Worm (Caenorhabditis elegans) whole organism, late embryonic: ENCODE data around the gene F54B11.8.

Source experiments
- ceh-2 ChIP-seq: sonication (generic microtip); optimal IDR thresholded peaks from 2 replicates; lab custom pipeline; 2016; ENCODE audit warnings: missing genotype, missing genetic modification characterization, missing compliant biosample characterization
- ceh-30 ChIP-seq: fragments of 150-350 bp; optimal IDR thresholded peaks from 2 replicates; lab custom pipeline; 2014; ENCODE audit warnings: missing biosample characterization, missing genetic modification characterization
- ceh-9 ChIP-seq: sonication (generic microtip); optimal IDR thresholded peaks from 2 replicates; lab custom pipeline; 2016; ENCODE audit warnings: mild to moderate bottlenecking, missing genetic modification characterization, inconsistent platforms, missing compliant biosample characterization
- dmd-4 ChIP-seq: sonication (generic microtip); optimal IDR thresholded peaks from 2 replicates; lab custom pipeline; 2016; ENCODE audit warnings: borderline replicate concordance, missing genetic modification characterization, missing compliant biosample characterization
- ets-4 ChIP-seq: sonication (generic microtip); optimal IDR thresholded peaks from 2 replicates; lab custom pipeline; 2016; ENCODE audit warnings: missing genetic modification characterization, missing compliant biosample characterization
- fkh-10 ChIP-seq: fragments of 150-350 bp; optimal IDR thresholded peaks from 2 replicates; lab custom pipeline; 2014; ENCODE audit warnings: missing biosample characterization, missing genetic modification reagents, missing genetic modification characterization
- nfya-1 ChIP-seq: sonication (generic microtip); optimal IDR thresholded peaks from 2 replicates; lab custom pipeline; 2017; ENCODE audit warnings: missing genetic modification characterization, mild to moderate bottlenecking, missing compliant biosample characterization, antibody characterized with exemption, moderate library complexity
- odd-2 ChIP-seq: sonication (generic microtip); optimal IDR thresholded peaks from 2 replicates; lab custom pipeline; 2017; ENCODE audit warnings: antibody characterized with exemption, mild to moderate bottlenecking, missing genetic modification characterization, missing compliant biosample characterization
- pha-4 ChIP-seq: fragments of 150-350 bp; optimal IDR thresholded peaks from 2 replicates; lab custom pipeline; 2018; ENCODE audit warnings: missing biosample characterization, missing genetic modification reagents, missing genetic modification characterization
- pqm-1 ChIP-seq: sonication (generic microtip); optimal IDR thresholded peaks from 2 replicates; lab custom pipeline; 2016; ENCODE audit warnings: missing genetic modification characterization, missing compliant biosample characterization
- sox-4 ChIP-seq: sonication (generic microtip); optimal IDR thresholded peaks from 2 replicates; lab custom pipeline; 2017; ENCODE audit warnings: mild to moderate bottlenecking, missing genetic modification characterization, inconsistent platforms, missing compliant biosample characterization
- tbx-2 ChIP-seq: sonication (generic microtip); optimal IDR thresholded peaks from 2 replicates; lab custom pipeline; 2016; ENCODE audit warnings: missing genetic modification characterization, missing compliant biosample characterization
- ttx-3 ChIP-seq: sonication (generic microtip); optimal IDR thresholded peaks from 2 replicates; lab custom pipeline; 2016; ENCODE audit warnings: missing genetic modification reagents, missing genetic modification characterization, missing compliant biosample characterization
- unc-86 ChIP-seq: sonication (generic microtip); optimal IDR thresholded peaks from 2 replicates; lab custom pipeline; 2016; ENCODE audit warnings: missing genetic modification characterization, missing compliant biosample characterization

ce11 chrX:13610040-13610439, 6.3 kb upstream of the F54B11.8 start:
- no peak for TF ChIP-seq fkh-10
- no peak for TF ChIP-seq ceh-9 (tag; lab: Kevin White, UChicago)
- no peak for TF ChIP-seq pqm-1 (tag; lab: Kevin White, UChicago)
- no peak for TF ChIP-seq ceh-2 (tag; lab: Kevin White, UChicago)
- TF ChIP-seq sox-4 (tag; lab: Kevin White, UChicago) = no peak
- TF ChIP-seq ttx-3 = no peak
- no peak for TF ChIP-seq odd-2 (tag; lab: Kevin White, UChicago)
- TF ChIP-seq nfya-1 (tag; lab: Kevin White, UChicago) = no peak
- no peak for TF ChIP-seq tbx-2
- TF ChIP-seq unc-86 (tag; lab: Kevin White, UChicago) = no peak
- no peak for TF ChIP-seq pha-4 (tag; lab: Kevin White, UChicago)
- TF ChIP-seq dmd-4 = no peak
- TF ChIP-seq ceh-30 (tag; lab: Kevin White, UChicago) = no peak
- TF ChIP-seq ets-4 (tag; lab: Kevin White, UChicago) = no peak
